Fruit fly (Drosophila melanogaster): ENCODE measurements around the gene Proc-R.

Gene Proc-R

dm6 chrX:4666650-4667360 is 40.9 kb upstream of the Proc-R start, which contains the start of gene CG3009 (continued):
- TF ChIP-seq CG8290 (GFP tag; optimal IDR thresholded peaks at IDR 0.05) (peak; percentile 90), CG8290 (tag; optimal IDR thresholded peaks at IDR 0.05) (peak; percentile 78 to 98), CG11398 (GFP tag; optimal IDR thresholded peaks at IDR 0.05) (peak; percentile 97), Max (GFP tag; optimal IDR thresholded peaks at IDR 0.05) (peak; percentile 93), shn (GFP tag; optimal IDR thresholded peaks at IDR 0.05) (peak; percentile 98), CG16863 (GFP tag; optimal IDR thresholded peaks at IDR 0.05) (peak; percentile 97), wek (GFP tag; optimal IDR thresholded peaks at IDR 0.05) (peak; percentile 90), CG17328 (GFP tag; IDR thresholded peaks at IDR 0.05) (peak; percentile 95), sob (GFP tag; IDR thresholded peaks at IDR 0.05) (peak; percentile 98), p53 (GFP tag; optimal IDR thresholded peaks at IDR 0.05) (peak; percentile 94), mirr (GFP tag; optimal IDR thresholded peaks at IDR 0.05) (peak; percentile 97), CG3407 (GFP tag; optimal IDR thresholded peaks at IDR 0.05) (peak; percentile 92), Hmx (GFP tag; optimal IDR thresholded peaks at IDR 0.05) (peak; percentile 89), CG7928 (GFP tag; optimal IDR thresholded peaks at IDR 0.05) (peak; percentile 79), Awh (GFP tag; IDR thresholded peaks at IDR 0.05) (peak; percentile 97), CG5953 (GFP tag; IDR thresholded peaks at IDR 0.05) (peak; percentile 95), Asciz (GFP tag; optimal IDR thresholded peaks at IDR 0.05) (peak; percentile 94), chinmo (GFP tag; IDR thresholded peaks at IDR 0.05; ENCODE audit: partially characterized antibody) (peak; percentile 81; the same call in 1 of the 4 replicates), CG1529 (GFP tag; optimal IDR thresholded peaks at IDR 0.05) (peak; percentile 94), CG12155 (GFP tag; optimal IDR thresholded peaks at IDR 0.05) (peak; percentile 96), CG9215 (GFP tag; IDR thresholded peaks at IDR 0.05) (peak; percentile 96), Adf1 (GFP tag; IDR thresholded peaks at IDR 0.05) (peak; percentile 94), trh (GFP tag; optimal IDR thresholded peaks at IDR 0.05) (peak; percentile 88), CG7963 (GFP tag; IDR thresholded peaks at IDR 0.05; ENCODE audit: partially characterized antibody) (no peak), CG8478 (optimal IDR thresholded peaks at IDR 0.05) (no peak), dmrt99B (tag; optimal IDR thresholded peaks at IDR 0.05) (peak; percentile 98), CG12744 (GFP tag; optimal IDR thresholded peaks at IDR 0.05) (peak; percentile 97), Spps (tag; optimal IDR thresholded peaks at IDR 0.05) (peak; percentile 77), ATbp (GFP tag; optimal IDR thresholded peaks at IDR 0.05) (peak; percentile 98), pnt (GFP tag; optimal IDR thresholded peaks at IDR 0.05) (peak; percentile 97), Myb (GFP tag; optimal IDR thresholded peaks at IDR 0.05) (peak; percentile 92), Doc2 (GFP tag; IDR thresholded peaks at IDR 0.05) (peak; percentile 96), gt (GFP tag; IDR thresholded peaks at IDR 0.05) (peak; percentile 92), HmgZ (tag; optimal IDR thresholded peaks at IDR 0.05) (peak; percentile 99), Eip74EF (GFP tag; optimal IDR thresholded peaks at IDR 0.05) (peak in 1 of 2 experiments; percentile 97), sisA (GFP tag; IDR thresholded peaks at IDR 0.05) (peak; percentile 97), Mad (GFP tag; optimal IDR thresholded peaks at IDR 0.05) (peak; percentile 98), gsb-n (tag; optimal IDR thresholded peaks at IDR 0.05) (peak; percentile 89), Tbp (GFP tag; optimal IDR thresholded peaks at IDR 0.05) (no peak), HLH4C (GFP tag; IDR thresholded peaks at IDR 0.05; ENCODE audit: partially characterized antibody) (peak; percentile 36; the same call in 1 of the 3 replicates), jumu (GFP tag; optimal IDR thresholded peaks at IDR 0.05) (peak; percentile 98), sens (GFP tag) (peak; percentile 99), sim (GFP tag; IDR thresholded peaks at IDR 0.05) (peak; percentile 90), gce (GFP tag; IDR thresholded peaks at IDR 0.05) (peak; percentile 95), CG32767 (GFP tag; IDR thresholded peaks at IDR 0.05) (peak; percentile 96), crc (GFP tag; optimal IDR thresholded peaks at IDR 0.05) (peak; percentile 96), CG10366 (GFP tag; IDR thresholded peaks at IDR 0.05) (peak; percentile 97), Pdp1 (GFP tag; optimal IDR thresholded peaks at IDR 0.05) (peak; percentile 97 to 98), klu (GFP tag; IDR thresholded peaks at IDR 0.05) (peak; percentile 98), mld (GFP tag; IDR thresholded peaks at IDR 0.05; ENCODE audit: partially characterized antibody) (no peak), vfl (GFP tag; optimal IDR thresholded peaks at IDR 0.05) (peak; percentile 96)

Measured in whole organism, embryonic.